Worm (Caenorhabditis elegans): ENCODE results near the gene str-208.

The str-208 gene

ce11 chrV:4974677-4975076, 18.0 kb downstream of the str-208 start, which contains the start of gene srsx-10:
srsx-10 (minus strand) TSS chrV:4974777.
- TF ChIP-seq Y105C5A.15 (GFP tag; IDR thresholded peaks at IDR 0.05): no peak
- no peak for TF ChIP-seq spr-3 (GFP tag; optimal IDR thresholded peaks at IDR 0.05)
- no peak for TF ChIP-seq tag-97 (GFP tag; IDR thresholded peaks at IDR 0.05)
- TF ChIP-seq duxl-1 (tag; optimal IDR thresholded peaks at IDR 0.05; ENCODE audit: poor library complexity): no peak
- no peak for TF ChIP-seq F10B5.3 (tag; optimal IDR thresholded peaks at IDR 0.05)
- no peak for TF ChIP-seq R02D3.7 (tag; optimal IDR thresholded peaks at IDR 0.05)
- TF ChIP-seq dmd-9 (GFP tag; IDR thresholded peaks at IDR 0.05): no peak
- no peak for TF ChIP-seq spr-1 (tag; optimal IDR thresholded peaks at IDR 0.05)
- TF ChIP-seq nhr-42 (GFP tag; IDR thresholded peaks at IDR 0.05): no peak
- TF ChIP-seq unc-62 (GFP tag; optimal IDR thresholded peaks at IDR 0.05 in 1 of 2): no peak
- no peak for TF ChIP-seq unc-62 (tag; optimal IDR thresholded peaks at IDR 0.05)
- no peak for TF ChIP-seq daf-8 (GFP tag; IDR thresholded peaks at IDR 0.05)
- TF ChIP-seq nhr-48 (tag; optimal IDR thresholded peaks at IDR 0.05): no peak
- no peak for TF ChIP-seq ctbp-1 (GFP tag; IDR thresholded peaks at IDR 0.05)
- no peak for TF ChIP-seq snpc-1.2 (GFP tag; IDR thresholded peaks at IDR 0.05)
- no peak for TF ChIP-seq daf-12 (tag; optimal IDR thresholded peaks at IDR 0.05)
- TF ChIP-seq fos-1 (tag; optimal IDR thresholded peaks at IDR 0.05): no peak

ce11 chrV:4975140-4975539, 18.5 kb downstream of the str-208 start, which contains the start of gene F26G5.1:
F26G5.1 (plus strand) TSS chrV:4975478.
- no peak for TF ChIP-seq dmd-9 (GFP tag; IDR thresholded peaks at IDR 0.05)
- no peak for TF ChIP-seq lsy-2 (tag; optimal IDR thresholded peaks at IDR 0.05)
- TF ChIP-seq aha-1 (tag): peak; percentile 53

- TF ChIP-seq nhr-102 (tag; optimal IDR thresholded peaks at IDR 0.05) (no peak), ctbp-1 (GFP tag; IDR thresholded peaks at IDR 0.05) (no peak), nhr-10 (tag; optimal IDR thresholded peaks at IDR 0.05) (no peak), zfp-3 (GFP tag; conservative IDR thresholded peaks at IDR 0.05) (no peak), daf-19 (GFP tag; conservative IDR thresholded peaks at IDR 0.05) (no peak), ztf-7 (tag; optimal IDR thresholded peaks at IDR 0.05) (no peak), hlh-30 (tag; optimal IDR thresholded peaks at IDR 0.05; ENCODE audit: insufficient read depth) (no peak), tra-1 (GFP tag; IDR thresholded peaks at IDR 0.05) (no peak), zip-2 (tag; optimal IDR thresholded peaks at IDR 0.05) (no peak), ces-1 (GFP tag; optimal IDR thresholded peaks at IDR 0.05) (no peak), nhr-237 (tag; optimal IDR thresholded peaks at IDR 0.05) (no peak), nhr-48 (tag; optimal IDR thresholded peaks at IDR 0.05) (no peak), D1046.2 (GFP tag; IDR thresholded peaks at IDR 0.05) (no peak), mep-1 (tag; optimal IDR thresholded peaks at IDR 0.05) (no peak), nhr-76 (tag; optimal IDR thresholded peaks at IDR 0.05) (no peak), egl-43 (GFP tag; IDR thresholded peaks at IDR 0.05) (no peak), daf-8 (GFP tag; IDR thresholded peaks at IDR 0.05) (no peak), spr-3 (GFP tag; optimal IDR thresholded peaks at IDR 0.05) (no peak), lsy-2 (tag; optimal IDR thresholded peaks at IDR 0.05) (no peak), gei-8 (GFP tag; optimal IDR thresholded peaks at IDR 0.05) (no peak)
Observed at ce11 chrV:4977539-4977938, 20.9 kb downstream of the str-208 start.

- TF ChIP-seq lin-13 (GFP tag; optimal IDR thresholded peaks at IDR 0.05): no peak
Observed at ce11 chrV:4979060-4979459, 22.4 kb downstream of the str-208 start, which contains the start of gene srsx-11. srsx-11 (minus strand) TSS chrV:4979160.

- TF ChIP-seq arid-1 (GFP tag; conservative IDR thresholded peaks at IDR 0.05) (no peak), nhr-76 (tag; optimal IDR thresholded peaks at IDR 0.05) (no peak), zip-11 (GFP tag; IDR thresholded peaks at IDR 0.05) (no peak), lim-7 (GFP tag; IDR thresholded peaks at IDR 0.05) (no peak), aha-1 (tag) (peak; percentile 98), nhr-11 (tag; optimal IDR thresholded peaks at IDR 0.05) (no peak)
Observed at ce11 chrV:4980094-4980493, 23.5 kb downstream of the str-208 start.
